Worm (Caenorhabditis elegans): ENCODE measurements around the gene F54D5.17.

F54D5.17 gene

ce11 chrII:11538741-11539140 is 17.7 kb upstream of the F54D5.17 start, which contains the start of gene Y62F5A.9:
Gene Y62F5A.9, minus strand, starts transcription at chrII:11538841.
- TF ChIP-seq lsy-2 (tag; optimal IDR thresholded peaks at IDR 0.05) (peak; percentile 4), mls-2 (tag; optimal IDR thresholded peaks at IDR 0.05) (no peak), lin-13 (tag; optimal IDR thresholded peaks at IDR 0.05) (no peak), nhr-76 (tag; optimal IDR thresholded peaks at IDR 0.05) (no peak), mep-1 (tag; optimal IDR thresholded peaks at IDR 0.05) (no peak)

- TF ChIP-seq unc-39 (tag; optimal IDR thresholded peaks at IDR 0.05) (no peak), mab-5 (tag; optimal IDR thresholded peaks at IDR 0.05) (no peak), lin-32 (GFP tag; optimal IDR thresholded peaks at IDR 0.05) (no peak), ceh-83 (GFP tag; optimal IDR thresholded peaks at IDR 0.05) (no peak), ces-1 (GFP tag; optimal IDR thresholded peaks at IDR 0.05) (peak; percentile 59), lsy-2 (tag; optimal IDR thresholded peaks at IDR 0.05) (peak; percentile 8), sptf-1 (tag; optimal IDR thresholded peaks at IDR 0.05) (peak; percentile 58), snpc-4 (tag; optimal IDR thresholded peaks at IDR 0.05) (no peak), unc-120 (tag; optimal IDR thresholded peaks at IDR 0.05; ENCODE audit: poor library complexity, severe bottlenecking) (no peak)
Observed at ce11 chrII:11542385-11542784, 14.1 kb upstream of the F54D5.17 start, which contains the start of gene gtf-2E2. Gene gtf-2E2, minus strand, starts transcription at chrII:11542495.

ce11 chrII:11542958-11543357 is 13.5 kb upstream of the F54D5.17 start:
- TF ChIP-seq nhr-2 (tag; optimal IDR thresholded peaks at IDR 0.05) = peak; percentile 6
- TF ChIP-seq cnd-1 (tag; optimal IDR thresholded peaks at IDR 0.05) = peak; percentile 56
- no peak for TF ChIP-seq mep-1 (tag; optimal IDR thresholded peaks at IDR 0.05)
- peak; percentile 62 for TF ChIP-seq zip-8 (tag; optimal IDR thresholded peaks at IDR 0.05)

- TF ChIP-seq snpc-4 (tag; optimal IDR thresholded peaks at IDR 0.05) (no peak), mls-2 (tag; optimal IDR thresholded peaks at IDR 0.05) (no peak), nhr-2 (tag; optimal IDR thresholded peaks at IDR 0.05) (no peak), flh-1 (GFP tag; optimal IDR thresholded peaks at IDR 0.05) (no peak), unc-39 (tag; optimal IDR thresholded peaks at IDR 0.05) (no peak), lin-13 (tag; optimal IDR thresholded peaks at IDR 0.05) (no peak)
Observed at ce11 chrII:11544714-11545113, 11.7 kb upstream of the F54D5.17 start, which contains the start of gene F54D5.9. Gene F54D5.9, minus strand, starts transcription at chrII:11544828.

ce11 chrII:11545299-11545951 is 11.0 kb upstream of the F54D5.17 start, which contains the start of gene dnj-13:
Gene dnj-13, plus strand, starts transcription at chrII:11545701.
- no peak for TF ChIP-seq tbx-8 (GFP tag; optimal IDR thresholded peaks at IDR 0.05)
- peak; percentile 98 for TF ChIP-seq pha-4 (tag; optimal IDR thresholded peaks at IDR 0.05)
- TF ChIP-seq unc-120 (tag; optimal IDR thresholded peaks at IDR 0.05; ENCODE audit: poor library complexity, severe bottlenecking) = peak; percentile 87
- TF ChIP-seq nhr-237 (tag; optimal IDR thresholded peaks at IDR 0.05) = peak; percentile 61
- TF ChIP-seq nhr-2 (tag; optimal IDR thresholded peaks at IDR 0.05) = peak; percentile 35
- TF ChIP-seq mls-2 (tag; optimal IDR thresholded peaks at IDR 0.05) = peak; percentile 85
- TF ChIP-seq blmp-1 (tag; optimal IDR thresholded peaks at IDR 0.05) = no peak
- no peak for TF ChIP-seq bed-3 (GFP tag; optimal IDR thresholded peaks at IDR 0.05)
- peak; percentile 43 for TF ChIP-seq nhr-12 (tag; optimal IDR thresholded peaks at IDR 0.05)
- TF ChIP-seq zip-8 (tag; optimal IDR thresholded peaks at IDR 0.05) = no peak
- TF ChIP-seq unc-62 (GFP tag; optimal IDR thresholded peaks at IDR 0.05) = peak; percentile 53
- peak; percentile 12 for TF ChIP-seq ztf-11 (tag; optimal IDR thresholded peaks at IDR 0.05)
- TF ChIP-seq lin-32 (GFP tag; optimal IDR thresholded peaks at IDR 0.05) = no peak
- peak; percentile 80 for TF ChIP-seq drap-1 (GFP tag; optimal IDR thresholded peaks at IDR 0.05)
- peak; percentile 74 for TF ChIP-seq M03D4.4 (tag; optimal IDR thresholded peaks at IDR 0.05)
- TF ChIP-seq ham-2 (GFP tag; optimal IDR thresholded peaks at IDR 0.05) = peak; percentile 36
- peak; percentile 35 for TF ChIP-seq elt-3 (tag; optimal IDR thresholded peaks at IDR 0.05)
- TF ChIP-seq unc-39 (tag; optimal IDR thresholded peaks at IDR 0.05) = no peak
- TF ChIP-seq ces-1 (GFP tag; optimal IDR thresholded peaks at IDR 0.05) = peak; percentile 83
- peak; percentile 93 for TF ChIP-seq lin-13 (tag; optimal IDR thresholded peaks at IDR 0.05)
- TF ChIP-seq ceh-83 (GFP tag; optimal IDR thresholded peaks at IDR 0.05) = no peak
- TF ChIP-seq sptf-1 (tag; optimal IDR thresholded peaks at IDR 0.05) = peak; percentile 93
- TF ChIP-seq hlh-1 (tag; optimal IDR thresholded peaks at IDR 0.05) = peak; percentile 44
- TF ChIP-seq nhr-76 (tag; optimal IDR thresholded peaks at IDR 0.05) = no peak
- peak; percentile 70 for TF ChIP-seq cnd-1 (tag; optimal IDR thresholded peaks at IDR 0.05)
- TF ChIP-seq elt-1 (tag; optimal IDR thresholded peaks at IDR 0.05; ENCODE audit: borderline replicate concordance, insufficient read depth) = no peak
- TF ChIP-seq mep-1 (tag; optimal IDR thresholded peaks at IDR 0.05) = peak; percentile 95
- peak; percentile 81 for TF ChIP-seq lsy-2 (tag; optimal IDR thresholded peaks at IDR 0.05)
- TF ChIP-seq ceh-39 (tag; optimal IDR thresholded peaks at IDR 0.05) = peak; percentile 82
- TF ChIP-seq sem-2 (GFP tag; optimal IDR thresholded peaks at IDR 0.05) = no peak
- TF ChIP-seq snpc-4 (tag; optimal IDR thresholded peaks at IDR 0.05) = no peak
- no peak for TF ChIP-seq flh-1 (GFP tag; optimal IDR thresholded peaks at IDR 0.05)
- TF ChIP-seq ceh-43 (GFP tag; optimal IDR thresholded peaks at IDR 0.05) = no peak
- no peak for TF ChIP-seq mab-5 (tag; optimal IDR thresholded peaks at IDR 0.05)
- TF ChIP-seq nhr-28 (tag; optimal IDR thresholded peaks at IDR 0.05) = peak; percentile 10
